Fruit fly (Drosophila melanogaster) whole organism, embryonic: ENCODE results near the gene CG15406.

ENCODE experiments used
- Abd-B ChIP-seq: fragments of 200-800 bp; sonication (Bioruptor generic); optimal IDR thresholded peaks from 2 replicates; lab custom pipeline; 2018; ENCODE audit warnings: missing biosample characterization, mild to moderate bottlenecking, missing genetic modification characterization, moderate library complexity
- Ada2b ChIP-seq: fragments of 200-800 bp; sonication (Bioruptor generic); IDR thresholded peaks from 2 replicates; pipeline ENCODE4 v1.3.6; 2022; ENCODE audit warnings: missing biosample characterization, missing genetic modification characterization
- Aef1 ChIP-seq: fragments of 200-800 bp; sonication (Bioruptor generic); IDR thresholded peaks from 3 replicates; pipeline ENCODE4 v1.3.6; 2022; ENCODE audit warnings: missing biosample characterization, missing genetic modification characterization
- B-H2 ChIP-seq: fragments of 200-800 bp; sonication (Bioruptor generic); optimal IDR thresholded peaks from 2 replicates; lab custom pipeline; 2018; ENCODE audit warnings: missing biosample characterization, mild to moderate bottlenecking, missing genetic modification characterization
- Bgb ChIP-seq: fragments of 200-800 bp; sonication (Bioruptor generic); IDR thresholded peaks from 2 replicates; pipeline ENCODE4 v1.3.6; 2022; ENCODE audit warnings: missing biosample characterization, missing genetic modification characterization; ENCODE audit not compliant: partially characterized antibody
- CG10366 ChIP-seq: fragments of 200-800 bp; sonication (Bioruptor generic); IDR thresholded peaks from 2 replicates; pipeline ENCODE4 v1.3.6; 2022; ENCODE audit warnings: missing biosample characterization, missing genetic modification characterization
- CG10565 ChIP-seq: fragments of 200-800 bp; sonication (Bioruptor generic); optimal IDR thresholded peaks from 3 replicates; lab custom pipeline; 2016; ENCODE audit warnings: missing biosample characterization, mild to moderate bottlenecking, missing genetic modification characterization
- CG12769 ChIP-seq: fragments of 200-800 bp; sonication (Bioruptor generic); optimal IDR thresholded peaks from 2 replicates; lab custom pipeline; 2019; ENCODE audit warnings: missing biosample characterization, mild to moderate bottlenecking, missing genetic modification characterization, moderate library complexity
- CG13424 ChIP-seq: fragments of 200-800 bp; sonication (Bioruptor generic); optimal IDR thresholded peaks from 2 replicates; lab custom pipeline; 2019; ENCODE audit warnings: missing biosample characterization, mild to moderate bottlenecking, missing genetic modification characterization, moderate library complexity
- CG13775 ChIP-seq: fragments of 200-800 bp; sonication (Bioruptor generic); optimal IDR thresholded peaks from 3 replicates; lab custom pipeline; 2017; ENCODE audit warnings: missing biosample characterization, mild to moderate bottlenecking, missing genetic modification characterization
- CG14014 ChIP-seq: fragments of 200-800 bp; sonication (Bioruptor generic); IDR thresholded peaks from 2 replicates; pipeline ENCODE4 v1.3.6; 2022; ENCODE audit warnings: missing biosample characterization, missing genetic modification characterization
- CG14050 ChIP-seq: fragments of 200-800 bp; sonication (Bioruptor generic); IDR thresholded peaks from 3 replicates; pipeline ENCODE4 v1.3.6; 2022; ENCODE audit warnings: missing biosample characterization, missing genetic modification characterization
- CG15269 ChIP-seq: fragments of 200-800 bp; sonication (Bioruptor generic); optimal IDR thresholded peaks from 2 replicates; lab custom pipeline; 2018; ENCODE audit warnings: missing biosample characterization, mild to moderate bottlenecking, missing genetic modification characterization, moderate library complexity
- CG1529 ChIP-seq: fragments of 200-800 bp; sonication (Bioruptor generic); optimal IDR thresholded peaks from 3 replicates; lab custom pipeline; 2018; ENCODE audit warnings: missing biosample characterization, missing genetic modification characterization
- CG17186 ChIP-seq: fragments of 200-800 bp; sonication (Bioruptor generic); optimal IDR thresholded peaks from 3 replicates; lab custom pipeline; 2017; ENCODE audit warnings: missing biosample characterization, missing genetic modification reagents, missing genetic modification characterization
- CG17385 ChIP-seq: fragments of 200-800 bp; sonication (Bioruptor generic); optimal IDR thresholded peaks from 3 replicates; lab custom pipeline; 2018; ENCODE audit warnings: missing biosample characterization, mild to moderate bottlenecking, missing genetic modification characterization
- CG17802 ChIP-seq: fragments of 200-800 bp; sonication (Bioruptor generic); optimal IDR thresholded peaks from 2 replicates; lab custom pipeline; 2018; ENCODE audit warnings: missing biosample characterization, mild to moderate bottlenecking, missing genetic modification characterization, moderate library complexity
- CG2116 ChIP-seq: fragments of 200-800 bp; sonication (Bioruptor generic); optimal IDR thresholded peaks from 3 replicates; lab custom pipeline; 2018; ENCODE audit warnings: missing biosample characterization, mild to moderate bottlenecking, missing genetic modification characterization
- CG34224 ChIP-seq: fragments of 200-800 bp; sonication (Bioruptor generic); IDR thresholded peaks from 3 replicates; pipeline ENCODE4 v1.3.6; 2022; ENCODE audit warnings: missing biosample characterization, missing genetic modification characterization; ENCODE audit not compliant: partially characterized antibody
- CG4617 ChIP-seq: fragments of 200-800 bp; sonication (Bioruptor generic); optimal IDR thresholded peaks from 3 replicates; lab custom pipeline; 2016; ENCODE audit warnings: missing biosample characterization, missing genetic modification characterization, borderline replicate concordance
- CG7372 ChIP-seq: fragments of 200-800 bp; sonication (Bioruptor generic); IDR thresholded peaks from 2 replicates; pipeline ENCODE4 v1.3.6; 2022; ENCODE audit warnings: missing biosample characterization, missing genetic modification characterization
- CG9215 ChIP-seq: fragments of 200-800 bp; sonication (Bioruptor generic); IDR thresholded peaks from 2 replicates; pipeline ENCODE4 v1.3.6; 2022; ENCODE audit warnings: missing biosample characterization, missing genetic modification characterization
- CG9932 ChIP-seq: fragments of 200-800 bp; sonication (Bioruptor generic); IDR thresholded peaks from 2 replicates; pipeline ENCODE4 v1.3.6; 2022; ENCODE audit warnings: missing biosample characterization, missing genetic modification characterization
- Camta ChIP-seq: fragments of 200-800 bp; sonication (Bioruptor generic); optimal IDR thresholded peaks from 2 replicates; lab custom pipeline; 2016; ENCODE audit warnings: missing biosample characterization, missing genetic modification characterization
- CkIIα-i1 ChIP-seq: fragments of 200-800 bp; sonication (Bioruptor generic); IDR thresholded peaks from 2 replicates; pipeline ENCODE4 v1.3.6; 2022; ENCODE audit warnings: missing biosample characterization, missing genetic modification characterization
- Dbx ChIP-seq: fragments of 200-800 bp; sonication (Bioruptor generic); IDR thresholded peaks from 3 replicates; pipeline ENCODE4 v1.3.6; 2022; ENCODE audit warnings: missing biosample characterization, missing genetic modification characterization
- E2f2 ChIP-seq: fragments of 200-800 bp; sonication (Bioruptor generic); IDR thresholded peaks from 2 replicates; pipeline ENCODE4 v1.3.6; 2022; ENCODE audit warnings: missing biosample characterization, missing genetic modification characterization
- Hand ChIP-seq: fragments of 200-800 bp; sonication (Bioruptor generic); optimal IDR thresholded peaks from 2 replicates; lab custom pipeline; 2017; ENCODE audit warnings: mild to moderate bottlenecking, missing biosample characterization, missing genetic modification reagents, missing genetic modification characterization
- HmgD ChIP-seq: fragments of 200-800 bp; sonication (Bioruptor generic); optimal IDR thresholded peaks from 3 replicates; lab custom pipeline; 2016; ENCODE audit warnings: missing biosample characterization, missing genetic modification characterization
- Hr3 ChIP-seq: fragments of 200-800 bp; sonication (Bioruptor generic); optimal IDR thresholded peaks from 3 replicates; lab custom pipeline; 2016; ENCODE audit warnings: missing biosample characterization, missing genetic modification characterization
- Lpt ChIP-seq: fragments of >200 bp; optimal IDR thresholded peaks from 2 replicates; lab custom pipeline; 2018; ENCODE audit warnings: missing biosample characterization, missing genetic modification characterization
- Optix ChIP-seq: fragments of 200-800 bp; sonication (Bioruptor generic); IDR thresholded peaks from 3 replicates; pipeline ENCODE4 v1.3.6; 2022; ENCODE audit warnings: missing biosample characterization, missing genetic modification characterization
- PHDP ChIP-seq: fragments of 200-800 bp; sonication (Bioruptor generic); optimal IDR thresholded peaks from 3 replicates; lab custom pipeline; 2018; ENCODE audit warnings: missing biosample characterization, mild to moderate bottlenecking, missing genetic modification characterization, moderate library complexity
- Ravus ChIP-seq: fragments of 200-800 bp; sonication (Bioruptor generic); IDR thresholded peaks from 2 replicates; pipeline ENCODE4 v1.3.6; 2022; ENCODE audit warnings: missing biosample characterization, missing genetic modification characterization
- Trl ChIP-seq, 3 experiments: fragments of >200 bp in 2 of 3; fragments of 200-800 bp in 1 of 3; sonication (Bioruptor generic) in 1 of 3; optimal IDR thresholded peaks; 2 replicates in 1 of 3; 3 replicates in 2 of 3; lab custom pipeline; 2016 to 2017; ENCODE audit warnings: missing biosample characterization in 1 of 3, missing genetic modification characterization in 1 of 3
- Xrp1 ChIP-seq: fragments of 200-800 bp; sonication (Bioruptor generic); IDR thresholded peaks from 2 replicates; pipeline ENCODE4 v1.3.6; 2022; ENCODE audit warnings: missing biosample characterization, missing genetic modification characterization
- ash1 ChIP-seq: fragments of 200-800 bp; sonication (Bioruptor generic); optimal IDR thresholded peaks from 2 replicates; lab custom pipeline; 2018; ENCODE audit warnings: missing biosample characterization, mild to moderate bottlenecking, missing genetic modification characterization
- cato ChIP-seq: fragments of 200-800 bp; sonication (Bioruptor generic); optimal IDR thresholded peaks from 2 replicates; lab custom pipeline; 2016; ENCODE audit warnings: missing biosample characterization, missing genetic modification characterization, borderline replicate concordance
- chn ChIP-seq: fragments of 200-800 bp; sonication (Bioruptor generic); optimal IDR thresholded peaks from 2 replicates; lab custom pipeline; 2016; ENCODE audit warnings: missing biosample characterization, missing genetic modification characterization
- croc ChIP-seq: fragments of 200-800 bp; sonication (Bioruptor generic); conservative IDR thresholded peaks from 3 replicates; pipeline ENCODE4 v1.3.6; 2022; ENCODE audit warnings: missing biosample characterization, missing genetic modification characterization
- eve ChIP-seq, 2 experiments: fragments of >200 bp; optimal IDR thresholded peaks; 2 replicates each; lab custom pipeline; 2017; ENCODE audit warnings: missing biosample characterization in 2 of 2, missing genetic modification characterization in 2 of 2
- gro ChIP-seq: fragments of 200-800 bp; sonication (Bioruptor generic); optimal IDR thresholded peaks from 2 replicates; lab custom pipeline; 2016; ENCODE audit warnings: missing biosample characterization, missing genetic modification characterization
- gsb-n ChIP-seq: fragments of 200-800 bp; sonication (Bioruptor generic); optimal IDR thresholded peaks from 3 replicates; lab custom pipeline; 2018; ENCODE audit warnings: missing biosample characterization, mild to moderate bottlenecking, missing genetic modification characterization
- h ChIP-seq: fragments of >200 bp; optimal IDR thresholded peaks from 2 replicates; lab custom pipeline; 2017
- hkb ChIP-seq, 2 experiments: fragments of 200-800 bp in 1 of 2; fragments of >200 bp in 1 of 2; sonication (Bioruptor generic) in 1 of 2; IDR thresholded peaks in 1 of 2; optimal IDR thresholded peaks in 1 of 2; 2 replicates each; pipeline versions ENCODE4 v1.3.6 to Lab custom; 2017 to 2022; ENCODE audit warnings: missing biosample characterization in 1 of 2, missing genetic modification characterization in 1 of 2
- jing ChIP-seq: fragments of 200-800 bp; sonication (Bioruptor generic); optimal IDR thresholded peaks from 2 replicates; lab custom pipeline; 2018; ENCODE audit warnings: missing biosample characterization, mild to moderate bottlenecking, missing genetic modification characterization
- org-1 ChIP-seq: fragments of 200-800 bp; sonication (Bioruptor generic); optimal IDR thresholded peaks from 2 replicates; lab custom pipeline; 2017; ENCODE audit warnings: missing biosample characterization, missing genetic modification characterization
- sim ChIP-seq: fragments of 200-800 bp; sonication (Bioruptor generic); IDR thresholded peaks from 2 replicates; pipeline ENCODE4 v1.3.6; 2022; ENCODE audit warnings: missing biosample characterization, missing genetic modification characterization
- sisA ChIP-seq: fragments of 200-800 bp; sonication (Bioruptor generic); IDR thresholded peaks from 2 replicates; pipeline ENCODE4 v1.3.6; 2022; ENCODE audit warnings: missing biosample characterization, missing genetic modification characterization
- vvl ChIP-seq: fragments of 200-800 bp; sonication (Bioruptor generic); IDR thresholded peaks from 2 replicates; pipeline ENCODE4 v1.3.6; 2022; ENCODE audit warnings: missing biosample characterization, missing genetic modification characterization

CG15406 gene

dm6 chr2L:3348146-3348747, 39.2 kb downstream of the CG15406 start (continued):
- TF ChIP-seq gsb-n (tag; lab: Kevin White, UChicago): peak; percentile 81
- peak; percentile 29; the same call in 1 of the 2 replicates for TF ChIP-seq CG9215 (GFP tag; lab: Robert Waterston, UW)
- TF ChIP-seq CG34224 (GFP tag; lab: Robert Waterston, UW): no peak
- TF ChIP-seq E2f2 (GFP tag; lab: Robert Waterston, UW): peak; percentile 68; the same call in 1 of the 2 replicates
- TF ChIP-seq CG14014 (GFP tag; lab: Robert Waterston, UW): peak; percentile 73; the same call in 1 of the 2 replicates
- TF ChIP-seq eve (GFP tag; optimal IDR thresholded peaks at IDR 0.05; lab: Kevin White, UChicago): peak in 1 of 2 experiments; percentile 88
- TF ChIP-seq Bgb (GFP tag; lab: Robert Waterston, UW): peak; percentile 39; the same call in 1 of the 2 replicates
- peak; percentile 97 for TF ChIP-seq vvl (GFP tag; lab: Robert Waterston, UW)
- TF ChIP-seq CG10565 (GFP tag; lab: Kevin White, UChicago): no peak
- peak; percentile 57 for TF ChIP-seq CG12769 (tag; lab: Kevin White, UChicago)
- TF ChIP-seq Aef1 (GFP tag; lab: Robert Waterston, UW): peak; percentile 78
- TF ChIP-seq ash1: no peak
- TF ChIP-seq CG10366 (GFP tag; lab: Robert Waterston, UW): peak; percentile 85
- TF ChIP-seq CG9932 (GFP tag; lab: Robert Waterston, UW): no peak
- TF ChIP-seq CG1529 (GFP tag; lab: Kevin White, UChicago): peak; percentile 85
- TF ChIP-seq B-H2 (GFP tag; lab: Kevin White, UChicago): no peak
- peak; percentile 84 for TF ChIP-seq CG7372 (GFP tag; lab: Robert Waterston, UW)
- TF ChIP-seq CG15269 (tag; lab: Kevin White, UChicago): peak; percentile 77
- TF ChIP-seq Xrp1 (GFP tag; lab: Robert Waterston, UW): peak; percentile 94
- TF ChIP-seq CG17802 (tag; lab: Kevin White, UChicago): peak; percentile 65
- no peak for TF ChIP-seq hkb (optimal IDR thresholded peaks at IDR 0.05; lab: Kevin White, UChicago)
- peak; percentile 91 for TF ChIP-seq hkb (GFP tag; IDR thresholded peaks at IDR 0.05; lab: Robert Waterston, UW)
- TF ChIP-seq CG4617: no peak
- TF ChIP-seq Camta (GFP tag; lab: Kevin White, UChicago): peak; percentile 65
- TF ChIP-seq Dbx (GFP tag; lab: Robert Waterston, UW): no peak
- TF ChIP-seq Ravus: no peak
- TF ChIP-seq CG17385 (GFP tag; lab: Kevin White, UChicago): peak; percentile 80
- peak; percentile 93 for TF ChIP-seq sisA (GFP tag; lab: Robert Waterston, UW)
- TF ChIP-seq gro (GFP tag; lab: Kevin White, UChicago): no peak
- TF ChIP-seq cato: peak; percentile 66
- TF ChIP-seq CG13424 (tag; lab: Kevin White, UChicago): peak; percentile 68
- peak; percentile 76 for TF ChIP-seq chn (GFP tag; lab: Kevin White, UChicago)
- TF ChIP-seq CG13775 (GFP tag; lab: Kevin White, UChicago): peak; percentile 5
- TF ChIP-seq CG2116 (GFP tag; lab: Kevin White, UChicago): peak; percentile 11
- peak; percentile 68 for TF ChIP-seq jing (GFP tag; lab: Kevin White, UChicago)
- peak; percentile 80 for TF ChIP-seq CG17186 (GFP tag; lab: Kevin White, UChicago)
- TF ChIP-seq Hr3: peak; percentile 64
- no peak for TF ChIP-seq h (lab: Kevin White, UChicago)
- peak; percentile 76 for TF ChIP-seq CG14050 (GFP tag; lab: Robert Waterston, UW)
- TF ChIP-seq sim (GFP tag; lab: Robert Waterston, UW): peak; percentile 67
- no peak for TF ChIP-seq HmgD (GFP tag; lab: Kevin White, UChicago)
- peak; percentile 81 for TF ChIP-seq Ada2b (GFP tag; lab: Robert Waterston, UW)
- TF ChIP-seq croc (GFP tag; lab: Robert Waterston, UW): peak; percentile 92
- no peak for TF ChIP-seq Lpt (GFP tag; lab: Kevin White, UChicago)
- no peak for TF ChIP-seq Trl (optimal IDR thresholded peaks at IDR 0.05; lab: Kevin White, UChicago)
- TF ChIP-seq Trl (GFP tag; optimal IDR thresholded peaks at IDR 0.05; lab: Kevin White, UChicago): peak; percentile 51
- peak; percentile 68 for TF ChIP-seq Abd-B (GFP tag; lab: Kevin White, UChicago)
- TF ChIP-seq PHDP (tag; lab: Kevin White, UChicago): peak; percentile 82
- TF ChIP-seq Hand: no peak
- peak; percentile 85 for TF ChIP-seq Optix
- peak; percentile 73 for TF ChIP-seq org-1
- no peak for TF ChIP-seq CkIIα-i1
